Worm (Caenorhabditis elegans): Measurements from ENCODE around the gene Y22D7AL.3.

ce11 chrIII:1652925-1653324, 11.7 kb downstream of the Y22D7AL.3 start:
- TF ChIP-seq dmd-4 (tag; optimal IDR thresholded peaks at IDR 0.05) (no peak), nhr-12 (tag; optimal IDR thresholded peaks at IDR 0.05) (no peak), lsy-2 (tag; optimal IDR thresholded peaks at IDR 0.05) (no peak)
